Worm (Caenorhabditis elegans): ENCODE results near the gene ben-1.

The ben-1 gene

ce11 chrIII:3541539-3541938, at the start of gene ben-1:
Gene ben-1, minus strand, starts transcription at chrIII:3541639.
- TF ChIP-seq zip-11 (GFP tag; IDR thresholded peaks at IDR 0.05) (no peak), nhr-6 (tag; optimal IDR thresholded peaks at IDR 0.05) (no peak), ceh-32 (tag; optimal IDR thresholded peaks at IDR 0.05; ENCODE audit: poor library complexity) (no peak), lsy-2 (tag; optimal IDR thresholded peaks at IDR 0.05) (no peak), nhr-11 (tag; optimal IDR thresholded peaks at IDR 0.05) (no peak), ceh-20 (GFP tag; IDR thresholded peaks at IDR 0.05) (no peak), R02D3.7 (tag; optimal IDR thresholded peaks at IDR 0.05) (no peak), hlh-30 (tag; optimal IDR thresholded peaks at IDR 0.05; ENCODE audit: insufficient read depth) (no peak)

DNA sequence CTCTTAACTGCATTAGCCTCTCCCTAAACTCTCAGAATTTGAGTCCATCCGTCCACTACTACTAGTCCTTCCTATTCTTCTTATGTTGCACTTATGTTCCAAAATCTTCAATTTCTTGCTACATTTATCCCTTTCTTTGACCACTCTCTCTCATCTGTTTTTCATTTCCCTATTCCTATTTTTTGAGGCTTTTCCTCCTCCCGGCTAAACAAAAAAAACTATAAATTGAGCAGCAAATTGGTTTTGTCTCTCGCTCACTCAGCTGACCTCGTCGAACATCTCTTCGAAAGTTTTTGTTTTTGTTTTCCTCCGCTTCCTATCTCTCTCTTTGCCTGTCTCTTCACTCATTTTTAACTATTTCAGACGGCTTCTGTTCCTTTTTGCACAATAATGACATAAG, 48.9 kb upstream of the ben-1 start, which contains the start of gene ptp-1:
Gene ptp-1 (plus strand): TSS at position 358 of the 400 bp plus-strand sequence.
- TF ChIP-seq attf-4 (tag; optimal IDR thresholded peaks at IDR 0.05) (no peak), jun-1 (tag; optimal IDR thresholded peaks at IDR 0.05) (no peak), set-16 (GFP tag; IDR thresholded peaks at IDR 0.05) (no peak), lin-1 (GFP tag; IDR thresholded peaks at IDR 0.05) (no peak), unc-62 (GFP tag; optimal IDR thresholded peaks at IDR 0.05 in 1 of 2) (peak in 1 of 2 experiments; percentile 31), unc-62 (tag; optimal IDR thresholded peaks at IDR 0.05) (no peak), daf-19 (GFP tag; conservative IDR thresholded peaks at IDR 0.05) (no peak)

DNA sequence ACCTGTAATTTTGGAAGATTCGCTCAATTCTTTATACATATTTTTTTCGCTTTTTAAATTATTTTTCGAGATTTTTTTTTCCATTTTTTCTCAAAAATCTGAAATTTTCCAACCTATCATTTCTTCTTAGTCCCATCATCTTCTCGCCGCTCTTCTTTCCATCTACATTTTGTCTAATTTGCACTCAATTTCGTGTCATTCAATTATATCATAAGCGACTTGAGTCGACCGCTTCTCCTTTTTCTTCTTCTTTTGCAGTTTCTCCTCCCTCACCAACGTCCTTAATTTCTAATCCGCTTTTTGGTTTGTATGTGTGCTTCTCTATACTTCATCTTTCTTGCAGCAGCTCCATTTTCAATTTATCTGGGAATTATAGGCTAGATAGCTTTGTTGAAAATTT, 46.7 kb upstream of the ben-1 start:
- TF ChIP-seq nhr-48 (tag; optimal IDR thresholded peaks at IDR 0.05) (no peak), zip-2 (tag; optimal IDR thresholded peaks at IDR 0.05) (no peak), mdt-29 (GFP tag; IDR thresholded peaks at IDR 0.05) (no peak), vab-7 (GFP tag; IDR thresholded peaks at IDR 0.05) (no peak), madf-9 (GFP tag; conservative IDR thresholded peaks at IDR 0.05) (no peak), ztf-11 (tag; optimal IDR thresholded peaks at IDR 0.05) (no peak), madf-5 (GFP tag; IDR thresholded peaks at IDR 0.05) (no peak), cey-2 (tag; optimal IDR thresholded peaks at IDR 0.05; ENCODE audit: borderline replicate concordance, insufficient read depth) (no peak), nhr-42 (GFP tag; IDR thresholded peaks at IDR 0.05) (no peak), set-16 (GFP tag; IDR thresholded peaks at IDR 0.05) (no peak), nhr-77 (tag; optimal IDR thresholded peaks at IDR 0.05) (no peak), lin-15B (tag; optimal IDR thresholded peaks at IDR 0.05) (no peak), daf-16 (GFP tag; optimal IDR thresholded peaks at IDR 0.05) (no peak), daf-16 (tag; optimal IDR thresholded peaks at IDR 0.05) (no peak), F44E2.7 (GFP tag; IDR thresholded peaks at IDR 0.05) (no peak), Y48G9A.11 (GFP tag; IDR thresholded peaks at IDR 0.05) (no peak), dve-1 (tag; optimal IDR thresholded peaks at IDR 0.05; ENCODE audit: insufficient read depth) (no peak), F49E8.2 (tag; optimal IDR thresholded peaks at IDR 0.05; ENCODE audit: borderline replicate concordance) (no peak), nhr-111 (GFP tag; optimal IDR thresholded peaks at IDR 0.05) (no peak)

DNA sequence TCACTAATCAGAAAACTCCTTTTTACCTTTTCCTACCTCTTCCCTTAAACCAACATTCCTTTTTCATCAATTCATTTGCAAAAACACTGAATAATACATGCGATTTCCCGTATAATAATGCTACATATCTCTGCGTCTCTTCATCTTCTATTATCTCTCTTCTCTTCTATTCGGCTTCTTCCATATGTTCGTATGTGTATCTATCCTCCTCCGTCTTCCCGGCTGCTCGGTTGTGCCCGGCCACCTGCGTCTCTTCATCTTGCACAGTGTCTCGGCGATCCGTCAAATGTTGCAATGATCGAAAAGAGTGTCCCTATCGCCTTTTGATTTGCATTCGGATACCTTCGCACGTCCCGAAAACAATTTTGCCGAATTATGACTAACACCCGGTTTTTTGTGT, 41.9 kb upstream of the ben-1 start:
- TF ChIP-seq fos-1 (tag; optimal IDR thresholded peaks at IDR 0.05) (no peak), ZK546.5 (tag; optimal IDR thresholded peaks at IDR 0.05) (no peak), vab-7 (GFP tag; IDR thresholded peaks at IDR 0.05) (no peak), nhr-25 (tag; optimal IDR thresholded peaks at IDR 0.05; ENCODE audit: borderline replicate concordance, insufficient read depth) (no peak), F10B5.3 (tag; optimal IDR thresholded peaks at IDR 0.05) (no peak), duxl-1 (tag; optimal IDR thresholded peaks at IDR 0.05; ENCODE audit: poor library complexity) (no peak), hlh-11 (tag; optimal IDR thresholded peaks at IDR 0.05) (peak; percentile 20), aha-1 (tag) (peak; percentile 32), Y5F2A.4 (GFP tag; optimal IDR thresholded peaks at IDR 0.05) (no peak), dmd-9 (GFP tag; IDR thresholded peaks at IDR 0.05) (no peak), madf-5 (GFP tag; IDR thresholded peaks at IDR 0.05) (no peak)
